Worm (Caenorhabditis elegans) whole organism, L4/young adult: ENCODE measurements around the gene hsp-16.41.

Source experiments
- W03F9.2 ChIP-seq: fragments of 150-350 bp; optimal IDR thresholded peaks from 2 replicates; lab custom pipeline; 2014; ENCODE audit warnings: missing biosample characterization, missing genetic modification characterization
- dao-5 ChIP-seq: sonication (generic microtip); optimal IDR thresholded peaks from 2 replicates; lab custom pipeline; 2016; ENCODE audit warnings: missing genotype, missing genetic modification characterization, moderate library complexity, missing compliant biosample characterization
- him-1 ChIP-seq: sonication (generic microtip); optimal IDR thresholded peaks from 2 replicates; lab custom pipeline; 2016; ENCODE audit warnings: missing genotype, missing genetic modification reagents, missing genetic modification characterization, missing compliant biosample characterization

The hsp-16.41 gene

DNA sequence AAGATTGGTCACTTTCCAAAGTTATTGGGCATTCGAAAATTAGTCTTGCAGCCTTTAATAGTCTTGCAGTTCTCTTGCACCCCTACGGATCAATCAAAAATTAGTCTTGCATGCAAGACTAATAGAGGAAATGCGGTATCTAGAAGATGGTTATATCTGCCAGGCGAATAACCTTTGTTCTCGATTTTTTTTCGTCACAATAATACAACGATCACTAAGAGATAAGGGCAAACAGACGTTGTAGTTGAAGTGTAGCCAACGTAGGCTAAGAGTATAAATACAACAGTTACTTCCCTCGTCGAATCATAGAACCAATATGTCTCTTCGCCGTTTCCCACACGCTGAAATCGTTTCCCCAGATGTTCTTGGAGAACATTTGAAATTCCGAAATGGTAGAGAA is 36.8 kb downstream of the hsp-16.41 start, which contains the start of gene T10B5.8:
Gene T10B5.8 (plus strand): TSS at position 301 of the 400 bp plus-strand sequence.
- TF ChIP-seq him-1 (tag; lab: Kevin White, UChicago) = no peak
- TF ChIP-seq dao-5 (tag; lab: Kevin White, UChicago) = no peak
- no peak for TF ChIP-seq W03F9.2 (tag; lab: Kevin White, UChicago)

DNA sequence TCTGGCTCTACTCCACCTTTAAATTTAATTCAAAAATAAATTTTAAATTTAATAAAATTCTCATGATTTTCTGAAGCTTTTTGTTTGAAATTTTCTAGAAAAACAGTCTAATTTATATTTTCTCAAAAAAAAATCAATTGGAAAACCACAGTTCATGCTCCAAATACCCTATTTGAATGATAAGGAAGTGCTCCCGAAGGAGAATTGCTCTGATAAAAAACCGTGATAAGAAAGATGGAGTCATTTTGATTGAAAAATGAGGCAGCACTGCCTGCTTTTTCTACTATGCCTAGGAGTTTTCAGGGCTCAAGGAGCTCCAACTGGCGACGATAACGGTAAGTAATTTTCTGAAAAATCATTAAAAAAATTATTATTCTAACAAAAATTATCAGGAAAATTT is 41.0 kb downstream of the hsp-16.41 start, which contains the start of gene T10B5.7:
Gene T10B5.7 (plus strand): TSS at position 225 of the 400 bp plus-strand sequence.
- no peak for TF ChIP-seq dao-5 (tag; lab: Kevin White, UChicago)
- no peak for TF ChIP-seq him-1 (tag; lab: Kevin White, UChicago)
- no peak for TF ChIP-seq W03F9.2 (tag; lab: Kevin White, UChicago)

DNA sequence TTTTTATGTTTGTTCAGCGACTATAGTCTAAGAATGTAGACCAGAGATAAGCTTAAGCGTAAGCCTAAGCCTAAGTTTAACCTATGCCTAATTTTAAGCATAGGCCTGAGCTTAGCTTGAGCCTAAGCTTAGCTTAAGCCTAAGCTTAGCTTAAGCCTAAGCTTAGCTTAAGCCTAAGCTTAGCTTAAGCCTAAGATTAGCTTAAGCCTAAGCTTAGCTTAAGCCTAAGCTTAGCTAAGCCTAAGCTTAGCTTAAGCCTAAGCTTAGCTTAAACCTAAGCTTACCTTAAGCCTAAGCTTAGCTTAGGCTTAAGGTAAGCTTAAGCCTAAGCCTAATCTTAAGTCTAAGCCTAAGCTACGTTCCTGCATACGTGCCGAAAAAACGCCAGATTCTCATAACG is 43.6 kb downstream of the hsp-16.41 start:
- TF ChIP-seq dao-5 (tag; lab: Kevin White, UChicago) (no peak), him-1 (tag; lab: Kevin White, UChicago) (no peak), W03F9.2 (tag; lab: Kevin White, UChicago) (no peak)

DNA sequence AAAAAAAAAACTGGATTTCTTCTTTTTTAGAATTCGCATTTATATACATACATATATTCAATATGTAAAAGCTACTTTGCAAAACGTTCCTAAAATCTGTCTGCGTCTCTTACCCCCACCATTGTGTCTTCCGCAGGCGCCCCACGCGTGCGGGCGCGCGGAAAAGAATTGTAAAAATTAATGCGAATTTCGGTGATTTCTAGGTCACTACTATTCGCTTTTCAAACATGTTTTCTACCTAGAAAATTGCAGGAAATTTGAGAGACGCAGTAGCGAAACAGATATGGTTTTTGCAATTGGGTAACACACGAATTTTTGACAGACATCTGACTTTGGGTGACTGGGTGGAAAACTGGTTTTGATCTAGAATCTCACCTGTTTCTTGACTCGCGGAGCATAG is 50.1 kb downstream of the hsp-16.41 start:
- no peak for TF ChIP-seq W03F9.2 (tag; lab: Kevin White, UChicago)
- no peak for TF ChIP-seq him-1 (tag; lab: Kevin White, UChicago)
- no peak for TF ChIP-seq dao-5 (tag; lab: Kevin White, UChicago)
